Fruit fly (Drosophila melanogaster) Kc167 (cell line): Measurements from ENCODE around the gene Nelf-E.

Experiments used
- Myc ChIP-seq: fragments of >200 bp; optimal IDR thresholded peaks from 2 replicates; lab custom pipeline; 2017; ENCODE audit warnings: missing external identifiers
- insv ChIP-seq: fragments of >200 bp; optimal IDR thresholded peaks from 3 replicates; lab custom pipeline; 2018; ENCODE audit warnings: missing external identifiers
- psq ChIP-seq: fragments of >200 bp; optimal IDR thresholded peaks from 2 replicates; lab custom pipeline; 2017; ENCODE audit warnings: missing external identifiers

DNA sequence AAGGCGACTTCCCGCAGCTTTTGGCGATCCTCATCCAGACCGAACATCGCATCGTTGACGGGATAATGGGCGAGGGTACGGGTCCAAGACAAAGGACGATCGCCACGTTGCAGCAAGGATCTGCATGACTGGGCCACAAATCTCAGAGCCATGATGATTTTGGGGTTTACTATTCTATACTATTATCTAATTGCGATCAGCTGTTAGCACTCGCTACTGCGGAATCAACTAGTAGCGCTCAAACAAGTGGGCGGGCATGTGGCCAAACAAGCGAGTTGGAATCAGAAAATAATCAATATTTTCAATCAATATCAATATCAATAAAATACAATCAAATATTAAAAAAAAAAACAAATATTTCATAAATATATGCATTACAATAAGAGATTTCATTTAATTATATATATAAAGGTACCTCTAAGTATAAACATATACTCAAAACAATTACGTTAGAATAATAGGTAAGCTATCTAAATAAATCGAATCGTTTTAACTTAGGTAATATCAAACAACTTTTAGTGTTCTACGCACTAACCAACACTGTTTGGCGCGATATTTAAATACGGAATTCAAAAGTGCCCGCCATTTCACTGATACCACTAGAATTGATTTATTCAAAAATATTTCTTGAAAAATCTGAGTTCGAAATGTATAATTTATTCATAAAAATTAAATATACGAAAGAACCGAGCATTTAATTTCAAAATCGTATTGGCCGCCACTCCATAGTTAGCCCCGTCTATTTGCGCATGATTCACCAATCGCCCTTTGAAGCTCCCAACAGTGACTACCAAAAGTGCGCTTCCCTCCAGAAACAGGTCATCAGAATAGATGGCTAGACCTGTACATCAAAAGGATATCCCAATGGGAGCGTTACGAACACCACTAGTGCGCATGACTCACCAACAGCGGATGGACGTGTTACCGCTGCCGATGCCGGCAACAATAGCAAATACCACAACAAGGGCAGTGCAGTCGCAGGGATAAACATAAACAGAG, 24.5 kb downstream of the Nelf-E start, which contains the start of the genes CG6638 and CG43078:
- TF ChIP-seq insv (no peak), Myc (lab: Kevin White, UChicago) (no peak), psq (lab: Kevin White, UChicago) (no peak)
